Worm (Caenorhabditis elegans) whole organism, early embryonic: ENCODE measurements around the gene ZK622.1.

Experiments
- B0310.2 ChIP-seq: sonication (generic microtip); optimal IDR thresholded peaks from 2 replicates; lab custom pipeline; 2016; ENCODE audit warnings: mild to moderate bottlenecking, missing genetic modification characterization, missing compliant biosample characterization
- tra-4 ChIP-seq: sonication (generic microtip); optimal IDR thresholded peaks from 2 replicates; lab custom pipeline; 2017; ENCODE audit warnings: missing genetic modification characterization, missing compliant biosample characterization

- TF ChIP-seq tra-4 (tag; lab: Kevin White, UChicago) (no peak), B0310.2 (no peak)
Measured at ce11 chrII:5340672-5341568, 47.3 kb downstream of the ZK622.1 start.
